Fruit fly (Drosophila melanogaster) whole organism, embryonic: ENCODE measurements around the gene CG10663.

Experiments used
- Atf-2 ChIP-seq: fragments of 200-800 bp; sonication (Bioruptor generic); optimal IDR thresholded peaks from 2 replicates; lab custom pipeline; 2016; ENCODE audit warnings: missing biosample characterization, missing genetic modification characterization
- BEAF-32 ChIP-seq: fragments of 200-800 bp; sonication (Bioruptor generic); optimal IDR thresholded peaks from 3 replicates; lab custom pipeline; 2017; ENCODE audit warnings: missing biosample characterization, missing genetic modification characterization, mild to moderate bottlenecking, moderate library complexity, missing genetic modification reagents
- CG10321 ChIP-seq: fragments of 200-800 bp; sonication (Bioruptor generic); IDR thresholded peaks from 2 replicates; pipeline ENCODE4 v1.3.6; 2022; ENCODE audit warnings: missing biosample characterization, missing genetic modification characterization
- CG11398 ChIP-seq: fragments of 200-800 bp; sonication (Bioruptor generic); optimal IDR thresholded peaks from 2 replicates; lab custom pipeline; 2016; ENCODE audit warnings: missing biosample characterization, missing genetic modification characterization
- CG11695 ChIP-seq: fragments of 200-800 bp; sonication (Bioruptor generic); IDR thresholded peaks from 3 replicates; pipeline ENCODE4 v1.3.6; 2022; ENCODE audit warnings: missing biosample characterization, missing genetic modification characterization
- CG11696 ChIP-seq: fragments of 200-800 bp; sonication (Bioruptor generic); IDR thresholded peaks from 2 replicates; pipeline ENCODE4 v1.3.6; 2022; ENCODE audit warnings: missing biosample characterization, missing genetic modification characterization
- CG14014 ChIP-seq: fragments of 200-800 bp; sonication (Bioruptor generic); IDR thresholded peaks from 2 replicates; pipeline ENCODE4 v1.3.6; 2022; ENCODE audit warnings: missing biosample characterization, missing genetic modification characterization
- CG14441 ChIP-seq: fragments of 200-800 bp; sonication (Bioruptor generic); IDR thresholded peaks from 2 replicates; pipeline ENCODE4 v1.3.6; 2022; ENCODE audit warnings: missing biosample characterization, missing genetic modification characterization
- CG14710 ChIP-seq: fragments of 200-800 bp; sonication (Bioruptor generic); optimal IDR thresholded peaks from 3 replicates; lab custom pipeline; 2019; ENCODE audit warnings: missing biosample characterization, mild to moderate bottlenecking, missing genetic modification characterization, moderate library complexity
- CG15479 ChIP-seq: fragments of 200-800 bp; sonication (Bioruptor generic); optimal IDR thresholded peaks from 3 replicates; lab custom pipeline; 2019; ENCODE audit warnings: missing biosample characterization, mild to moderate bottlenecking, missing genetic modification characterization, moderate library complexity
- CG15514 ChIP-seq: fragments of 200-800 bp; sonication (Bioruptor generic); optimal IDR thresholded peaks from 3 replicates; lab custom pipeline; 2017; ENCODE audit warnings: missing biosample characterization, missing genetic modification characterization, mild to moderate bottlenecking, moderate library complexity, missing genetic modification reagents
- CG15696 ChIP-seq: fragments of 200-800 bp; sonication (Bioruptor generic); optimal IDR thresholded peaks from 2 replicates; lab custom pipeline; 2019; ENCODE audit warnings: missing biosample characterization, mild to moderate bottlenecking, missing genetic modification characterization, moderate library complexity
- CG16863 ChIP-seq: fragments of 200-800 bp; sonication (Bioruptor generic); optimal IDR thresholded peaks from 3 replicates; lab custom pipeline; 2016; ENCODE audit warnings: missing biosample characterization, missing genetic modification characterization
- CG17328 ChIP-seq: fragments of 200-800 bp; sonication (Bioruptor generic); IDR thresholded peaks from 2 replicates; pipeline ENCODE4 v1.3.6; 2022; ENCODE audit warnings: missing biosample characterization, missing genetic modification characterization
- CG1792 ChIP-seq: fragments of 200-800 bp; sonication (Bioruptor generic); optimal IDR thresholded peaks from 2 replicates; lab custom pipeline; 2016; ENCODE audit warnings: missing biosample characterization, missing genetic modification characterization
- CG18011 ChIP-seq: fragments of 200-800 bp; sonication (Bioruptor generic); optimal IDR thresholded peaks from 2 replicates; lab custom pipeline; 2017; ENCODE audit warnings: missing biosample characterization, missing genetic modification characterization, mild to moderate bottlenecking, moderate library complexity, missing genotype
- CG33213 ChIP-seq: fragments of 200-800 bp; sonication (Bioruptor generic); optimal IDR thresholded peaks from 3 replicates; lab custom pipeline; 2016; ENCODE audit warnings: missing biosample characterization, missing genetic modification characterization
- CG5953 ChIP-seq: fragments of 200-800 bp; sonication (Bioruptor generic); IDR thresholded peaks from 2 replicates; pipeline ENCODE4 v1.3.6; 2022; ENCODE audit warnings: missing biosample characterization, missing genetic modification characterization
- CG6175 ChIP-seq: fragments of 200-800 bp; sonication (Bioruptor generic); IDR thresholded peaks from 3 replicates; pipeline ENCODE4 v1.3.6; 2022; ENCODE audit warnings: missing biosample characterization, missing genetic modification characterization
- CG6791 ChIP-seq: fragments of 200-800 bp; sonication (Bioruptor generic); IDR thresholded peaks from 3 replicates; pipeline ENCODE4 v1.3.6; 2022; ENCODE audit warnings: missing biosample characterization, missing genetic modification characterization; ENCODE audit not compliant: partially characterized antibody
- CG6854 ChIP-seq: fragments of 200-800 bp; sonication (Bioruptor generic); optimal IDR thresholded peaks from 3 replicates; lab custom pipeline; 2017; ENCODE audit warnings: missing biosample characterization, mild to moderate bottlenecking, missing genetic modification characterization
- CG8089 ChIP-seq: fragments of 200-800 bp; sonication (Bioruptor generic); optimal IDR thresholded peaks from 3 replicates; lab custom pipeline; 2016; ENCODE audit warnings: missing biosample characterization, missing genetic modification characterization
- CG8290 ChIP-seq, 3 experiments: fragments of 200-800 bp; sonication (Bioruptor generic); optimal IDR thresholded peaks; 2 replicates each; lab custom pipeline; 2016 to 2019; ENCODE audit warnings: missing biosample characterization in 3 of 3, missing genetic modification characterization in 3 of 3, mild to moderate bottlenecking in 2 of 3, moderate library complexity in 1 of 3
- CG9817 ChIP-seq: fragments of 200-800 bp; sonication (Bioruptor generic); optimal IDR thresholded peaks from 2 replicates; lab custom pipeline; 2018; ENCODE audit warnings: missing biosample characterization, mild to moderate bottlenecking, missing genetic modification characterization, moderate library complexity
- CkIIα-i1 ChIP-seq: fragments of 200-800 bp; sonication (Bioruptor generic); IDR thresholded peaks from 2 replicates; pipeline ENCODE4 v1.3.6; 2022; ENCODE audit warnings: missing biosample characterization, missing genetic modification characterization
- Drgx ChIP-seq: fragments of 200-800 bp; sonication (Bioruptor generic); IDR thresholded peaks from 2 replicates; pipeline ENCODE4 v1.3.6; 2022; ENCODE audit warnings: missing biosample characterization, missing genetic modification characterization
- Elba2 ChIP-seq: fragments of 200-800 bp; sonication (Bioruptor generic); optimal IDR thresholded peaks from 3 replicates; lab custom pipeline; 2016; ENCODE audit warnings: missing biosample characterization, missing genetic modification characterization
- Fer2 ChIP-seq: fragments of 200-800 bp; sonication (Bioruptor generic); optimal IDR thresholded peaks from 2 replicates; lab custom pipeline; 2018; ENCODE audit warnings: missing biosample characterization, mild to moderate bottlenecking, missing genetic modification characterization, moderate library complexity
- Fer3 ChIP-seq: fragments of 200-800 bp; sonication (Bioruptor generic); optimal IDR thresholded peaks from 2 replicates; lab custom pipeline; 2018; ENCODE audit warnings: missing biosample characterization, mild to moderate bottlenecking, missing genetic modification characterization, moderate library complexity
- Gsc ChIP-seq: fragments of 200-800 bp; sonication (Bioruptor generic); IDR thresholded peaks from 2 replicates; pipeline ENCODE4 v1.3.6; 2022; ENCODE audit warnings: missing biosample characterization, missing genetic modification characterization
- HLH3B ChIP-seq: fragments of 200-800 bp; sonication (Bioruptor generic); IDR thresholded peaks from 2 replicates; pipeline ENCODE4 v1.3.6; 2022; ENCODE audit warnings: missing biosample characterization, missing genetic modification characterization
- HLH54F ChIP-seq: fragments of 200-800 bp; sonication (Bioruptor generic); optimal IDR thresholded peaks from 3 replicates; lab custom pipeline; 2016; ENCODE audit warnings: missing biosample characterization, missing genetic modification characterization
- HmgD ChIP-seq: fragments of 200-800 bp; sonication (Bioruptor generic); optimal IDR thresholded peaks from 3 replicates; lab custom pipeline; 2016; ENCODE audit warnings: missing biosample characterization, missing genetic modification characterization
- HmgZ ChIP-seq: fragments of 200-800 bp; sonication (Bioruptor generic); optimal IDR thresholded peaks from 2 replicates; lab custom pipeline; 2018; ENCODE audit warnings: missing biosample characterization, mild to moderate bottlenecking, missing genetic modification characterization
- Lpt ChIP-seq: fragments of >200 bp; optimal IDR thresholded peaks from 2 replicates; lab custom pipeline; 2018; ENCODE audit warnings: missing biosample characterization, missing genetic modification characterization
- Oli ChIP-seq: fragments of 200-800 bp; sonication (Bioruptor generic); optimal IDR thresholded peaks from 2 replicates; lab custom pipeline; 2018; ENCODE audit warnings: missing biosample characterization, mild to moderate bottlenecking, missing genetic modification characterization, moderate library complexity
- Sin3A ChIP-seq: fragments of >200 bp; optimal IDR thresholded peaks from 2 replicates; lab custom pipeline; 2018
- Xbp1 ChIP-seq: fragments of 200-800 bp; sonication (Bioruptor generic); optimal IDR thresholded peaks from 3 replicates; lab custom pipeline; 2016; ENCODE audit warnings: missing biosample characterization, mild to moderate bottlenecking, missing genetic modification characterization
- ara ChIP-seq: fragments of 200-800 bp; sonication (Bioruptor generic); IDR thresholded peaks from 2 replicates; pipeline ENCODE4 v1.3.6; 2022; ENCODE audit warnings: missing biosample characterization, missing genetic modification characterization
- cas ChIP-seq: fragments of 200-800 bp; sonication (Bioruptor generic); IDR thresholded peaks from 2 replicates; pipeline ENCODE4 v1.3.6; 2022; ENCODE audit warnings: missing biosample characterization, missing genetic modification characterization
- fu2 ChIP-seq: fragments of 200-800 bp; sonication (Bioruptor generic); optimal IDR thresholded peaks from 2 replicates; lab custom pipeline; 2016; ENCODE audit warnings: missing biosample characterization, missing genetic modification characterization
- gcm2 ChIP-seq: fragments of 200-800 bp; sonication (Bioruptor generic); optimal IDR thresholded peaks from 2 replicates; lab custom pipeline; 2016; ENCODE audit warnings: missing biosample characterization, missing genetic modification characterization
- hbn ChIP-seq: fragments of 200-800 bp; sonication (Bioruptor generic); IDR thresholded peaks from 2 replicates; pipeline ENCODE4 v1.3.6; 2022; ENCODE audit warnings: missing biosample characterization, missing genetic modification characterization; ENCODE audit not compliant: partially characterized antibody
- jigr1 ChIP-seq: fragments of 200-800 bp; sonication (Bioruptor generic); IDR thresholded peaks from 3 replicates; pipeline ENCODE4 v1.3.6; 2022; ENCODE audit warnings: missing biosample characterization, missing genetic modification characterization
- ken ChIP-seq: fragments of 200-800 bp; sonication (Bioruptor generic); IDR thresholded peaks from 3 replicates; pipeline ENCODE4 v1.3.6; 2022; ENCODE audit warnings: missing biosample characterization, missing genetic modification characterization
- mld ChIP-seq: fragments of 200-800 bp; sonication (Bioruptor generic); IDR thresholded peaks from 3 replicates; pipeline ENCODE4 v1.3.6; 2022; ENCODE audit warnings: missing biosample characterization, missing genetic modification characterization; ENCODE audit not compliant: partially characterized antibody
- pb ChIP-seq: fragments of 200-800 bp; sonication (Bioruptor generic); optimal IDR thresholded peaks from 3 replicates; lab custom pipeline; 2016; ENCODE audit warnings: missing biosample characterization, missing genetic modification characterization
- repo ChIP-seq: fragments of 200-800 bp; sonication (Bioruptor generic); optimal IDR thresholded peaks from 2 replicates; lab custom pipeline; 2016; ENCODE audit warnings: missing biosample characterization, missing genetic modification characterization
- sd ChIP-seq: fragments of 200-800 bp; sonication (Bioruptor generic); optimal IDR thresholded peaks from 3 replicates; lab custom pipeline; 2018; ENCODE audit warnings: missing biosample characterization, mild to moderate bottlenecking, missing genetic modification characterization, moderate library complexity
- zen2 ChIP-seq: fragments of 200-800 bp; sonication (Bioruptor generic); IDR thresholded peaks from 3 replicates; pipeline ENCODE4 v1.3.6; 2022; ENCODE audit warnings: missing biosample characterization, missing genetic modification characterization; ENCODE audit not compliant: partially characterized antibody

The CG10663 gene

dm6 chr3L:12503865-12504650 lies 19.2 kb upstream of the CG10663 start, which contains the start of the genes CG10646 and vih (continued):
- TF ChIP-seq sd (tag; lab: Kevin White, UChicago) (no peak), CG18011 (no peak), Atf-2 (no peak), Lpt (GFP tag; lab: Kevin White, UChicago) (no peak), Sin3A (lab: Kevin White, UChicago) (no peak), CG33213 (GFP tag; lab: Kevin White, UChicago) (peak; percentile 20), Fer2 (peak; percentile 28), CG6791 (no peak), CG6175 (no peak), CG11696 (no peak), CG5953 (GFP tag; lab: Robert Waterston, UW) (no peak), CkIIα-i1 (GFP tag; lab: Robert Waterston, UW) (no peak), CG14014 (GFP tag; lab: Robert Waterston, UW) (no peak), CG15696 (tag; lab: Kevin White, UChicago) (peak; percentile 9), CG10321 (GFP tag; lab: Robert Waterston, UW) (no peak), CG9817 (no peak), HmgD (GFP tag; lab: Kevin White, UChicago) (no peak), Gsc (GFP tag; lab: Robert Waterston, UW) (no peak), jigr1 (no peak), Elba2 (GFP tag; lab: Kevin White, UChicago) (no peak), pb (GFP tag; lab: Kevin White, UChicago) (no peak), CG1792 (GFP tag; lab: Kevin White, UChicago) (no peak), gcm2 (GFP tag; lab: Kevin White, UChicago) (no peak), Drgx (GFP tag; lab: Robert Waterston, UW) (no peak), repo (GFP tag; lab: Kevin White, UChicago) (no peak), CG14710 (tag; lab: Kevin White, UChicago) (peak; percentile 82), CG8290 (GFP tag; optimal IDR thresholded peaks at IDR 0.05; lab: Kevin White, UChicago) (peak; percentile 43), CG8290 (tag; optimal IDR thresholded peaks at IDR 0.05; lab: Kevin White, UChicago) (no peak), CG11398 (GFP tag; lab: Kevin White, UChicago) (no peak), ken (GFP tag; lab: Robert Waterston, UW) (no peak; the same call in 2 of the 3 replicates), CG8089 (GFP tag; lab: Kevin White, UChicago) (no peak), Fer3 (tag; lab: Kevin White, UChicago) (peak; percentile 27), hbn (no peak; the same call in 1 of the 2 replicates), Xbp1 (GFP tag; lab: Kevin White, UChicago) (peak; percentile 66), cas (GFP tag; lab: Robert Waterston, UW) (no peak), CG17328 (GFP tag; lab: Robert Waterston, UW) (no peak), CG15479 (GFP tag; lab: Kevin White, UChicago) (no peak), CG11695 (GFP tag; lab: Robert Waterston, UW) (no peak), HLH3B (GFP tag; lab: Robert Waterston, UW) (0 out of 2 replicates have a peak, but pooled peaks have one; percentile 23), mld (GFP tag; lab: Robert Waterston, UW) (no peak), CG6854 (GFP tag; lab: Kevin White, UChicago) (no peak), zen2 (no peak), CG16863 (GFP tag; lab: Kevin White, UChicago) (no peak), Oli (tag; lab: Kevin White, UChicago) (peak; percentile 20), fu2 (GFP tag; lab: Kevin White, UChicago) (no peak), ara (GFP tag; lab: Robert Waterston, UW) (no peak), CG15514 (GFP tag; lab: Kevin White, UChicago) (peak; percentile 66), CG14441 (0 out of 2 replicates have a peak, but pooled peaks have one; percentile 6), HLH54F (GFP tag; lab: Kevin White, UChicago) (peak; percentile 30), HmgZ (peak; percentile 28), BEAF-32 (GFP tag; lab: Kevin White, UChicago) (peak; percentile 50)
